Worm (Caenorhabditis elegans) whole organism, midembryonic: ENCODE data around the gene nceh-1.

ENCODE experiments used
- cog-1 ChIP-seq: sonication (generic microtip); optimal IDR thresholded peaks from 2 replicates; lab custom pipeline; 2016; ENCODE audit warnings: missing genetic modification characterization, missing compliant biosample characterization
- med-1 ChIP-seq: sonication (generic microtip); optimal IDR thresholded peaks from 2 replicates; lab custom pipeline; 2017; ENCODE audit warnings: missing genetic modification characterization, mild to moderate bottlenecking, missing compliant biosample characterization, antibody characterized with exemption, missing genetic modification reagents; ENCODE audit not compliant: insufficient read depth
- ref-1 ChIP-seq: fragments of 200-800 bp; sonication (Bioruptor generic); conservative IDR thresholded peaks from 2 replicates; pipeline ENCODE4 v1.3.6; 2022; ENCODE audit warnings: missing genetic modification reagents, missing genetic modification characterization, missing compliant biosample characterization
- tab-1 ChIP-seq: fragments of 200-800 bp; sonication (Bioruptor generic); IDR thresholded peaks from 2 replicates; pipeline ENCODE4 v1.3.6; 2022; ENCODE audit warnings: missing genetic modification characterization, missing compliant biosample characterization
- ztf-23 ChIP-seq: fragments of 200-800 bp; sonication (Bioruptor generic); IDR thresholded peaks from 2 replicates; pipeline ENCODE4 v1.3.6; 2022; ENCODE audit warnings: missing genetic modification reagents, missing genetic modification characterization, missing compliant biosample characterization
- ztf-29 ChIP-seq: fragments of 200-800 bp; sonication (Bioruptor generic); IDR thresholded peaks from 2 replicates; pipeline ENCODE4 v1.3.6; 2022; ENCODE audit warnings: missing genetic modification reagents, missing genetic modification characterization, missing compliant biosample characterization

- TF ChIP-seq ref-1, result no peak
- no peak for TF ChIP-seq ztf-23 (GFP tag; lab: Robert Waterston, UW)
- TF ChIP-seq med-1 (GFP tag; lab: Kevin White, UChicago), result no peak
- no peak for TF ChIP-seq tab-1 (GFP tag; lab: Robert Waterston, UW)
- TF ChIP-seq cog-1 (tag; lab: Kevin White, UChicago), result no peak
- TF ChIP-seq ztf-29, result no peak
Observed at ce11 chrV:19354506-19354905, 22.7 kb upstream of the nceh-1 start.
